Fruit fly (Drosophila melanogaster): Measurements from ENCODE around the gene Cad86C.

Gene Cad86C

dm6 chr3R:10893327-10893726 lies 66.4 kb downstream of the Cad86C start, which contains the start of gene CG6621 (continued):
- TF ChIP-seq z (GFP tag; IDR thresholded peaks at IDR 0.05) (no peak), Chrac-16 (GFP tag; optimal IDR thresholded peaks at IDR 0.05) (no peak), br (optimal IDR thresholded peaks at IDR 0.05) (no peak), inv (GFP tag; IDR thresholded peaks at IDR 0.05; ENCODE audit: partially characterized antibody) (peak; percentile 51; the same call in 1 of the 2 replicates), CG9817 (tag; optimal IDR thresholded peaks at IDR 0.05) (peak; percentile 31), sens (GFP tag) (peak; percentile 89), zfh1 (GFP tag; IDR thresholded peaks at IDR 0.05) (no peak), CkIIα-i1 (GFP tag; IDR thresholded peaks at IDR 0.05) (no peak), CG31388 (GFP tag; optimal IDR thresholded peaks at IDR 0.05) (no peak), MTF-1 (GFP tag; optimal IDR thresholded peaks at IDR 0.05; ENCODE audit: borderline replicate concordance) (no peak), CG8478 (optimal IDR thresholded peaks at IDR 0.05) (no peak), Meics (GFP tag; optimal IDR thresholded peaks at IDR 0.05) (no peak), Hmx (GFP tag; optimal IDR thresholded peaks at IDR 0.05) (no peak), CTCF (GFP tag; optimal IDR thresholded peaks at IDR 0.05) (peak; percentile 66), crp (GFP tag; optimal IDR thresholded peaks at IDR 0.05) (peak in 1 of 2 experiments; percentile 54), Scr (GFP tag; IDR thresholded peaks at IDR 0.05; ENCODE audit: partially characterized antibody) (peak; percentile 65), stc (GFP tag; IDR thresholded peaks at IDR 0.05) (no peak), HLHmδ (GFP tag; optimal IDR thresholded peaks at IDR 0.05) (no peak), CG30403 (GFP tag; optimal IDR thresholded peaks at IDR 0.05) (no peak), CG5180 (GFP tag; optimal IDR thresholded peaks at IDR 0.05) (no peak), CG3995 (GFP tag; optimal IDR thresholded peaks at IDR 0.05) (no peak), ap (GFP tag; IDR thresholded peaks at IDR 0.05) (no peak), CG18764 (GFP tag; optimal IDR thresholded peaks at IDR 0.05) (no peak), lmd (GFP tag; IDR thresholded peaks at IDR 0.05) (no peak), Lpt (GFP tag; optimal IDR thresholded peaks at IDR 0.05) (no peak), slp2 (GFP tag; optimal IDR thresholded peaks at IDR 0.05) (no peak), CG12219 (GFP tag; optimal IDR thresholded peaks at IDR 0.05) (no peak), CG7357 (GFP tag; IDR thresholded peaks at IDR 0.05) (no peak), gt (GFP tag; IDR thresholded peaks at IDR 0.05) (no peak), CG12659 (GFP tag; optimal IDR thresholded peaks at IDR 0.05) (peak; percentile 77), CG14965 (GFP tag; optimal IDR thresholded peaks at IDR 0.05; ENCODE audit: borderline replicate concordance) (no peak), H15 (GFP tag; IDR thresholded peaks at IDR 0.05) (no peak), Fer3 (tag; optimal IDR thresholded peaks at IDR 0.05) (no peak), fru (optimal IDR thresholded peaks at IDR 0.05) (no peak), pfk (GFP tag; optimal IDR thresholded peaks at IDR 0.05) (no peak), Oli (tag; optimal IDR thresholded peaks at IDR 0.05) (no peak), CG12942 (GFP tag; optimal IDR thresholded peaks at IDR 0.05) (no peak), eve (GFP tag; optimal IDR thresholded peaks at IDR 0.05) (no peak), CG32767 (GFP tag; IDR thresholded peaks at IDR 0.05) (no peak), CG10462 (GFP tag; optimal IDR thresholded peaks at IDR 0.05) (no peak), Ada2b (GFP tag; IDR thresholded peaks at IDR 0.05) (no peak), pzg (GFP tag; optimal IDR thresholded peaks at IDR 0.05) (peak; percentile 98), Nf-YB (GFP tag; optimal IDR thresholded peaks at IDR 0.05) (no peak), cato (GFP tag; optimal IDR thresholded peaks at IDR 0.05; ENCODE audit: borderline replicate concordance) (no peak), nerfin-2 (GFP tag; IDR thresholded peaks at IDR 0.05; ENCODE audit: partially characterized antibody) (peak; percentile 35; the same call in 1 of the 2 replicates), kni (GFP tag; optimal IDR thresholded peaks at IDR 0.05) (no peak), CG14014 (GFP tag; IDR thresholded peaks at IDR 0.05) (no peak), org-1 (GFP tag; optimal IDR thresholded peaks at IDR 0.05) (no peak), Gsc (GFP tag; IDR thresholded peaks at IDR 0.05) (no peak), CG10959 (GFP tag; IDR thresholded peaks at IDR 0.05) (no peak), CG14441 (GFP tag; IDR thresholded peaks at IDR 0.05) (no peak), slbo (GFP tag; IDR thresholded peaks at IDR 0.05) (no peak), grau (tag; optimal IDR thresholded peaks at IDR 0.05) (no peak), NC2α (GFP tag; optimal IDR thresholded peaks at IDR 0.05) (no peak)
